Worm (Caenorhabditis elegans) whole organism, L1 larva: ENCODE results near the gene F35D2.6.
A peak's percentile ranks its signal among the peaks of the same experiment; 100 is the strongest.

Experiments used
- C04F5.9 ChIP-seq: sonication (generic microtip); optimal IDR thresholded peaks from 2 replicates; lab custom pipeline; 2016; ENCODE audit warnings: missing genetic modification characterization, missing compliant biosample characterization
- C34B4.2 ChIP-seq: sonication (generic microtip); optimal IDR thresholded peaks from 2 replicates; lab custom pipeline; 2017; ENCODE audit warnings: mild to moderate bottlenecking, missing genetic modification characterization, missing compliant biosample characterization
- aha-1 ChIP-seq: fragments of 150-350 bp; optimal IDR thresholded peaks from 2 replicates; lab custom pipeline; 2014; ENCODE audit warnings: missing biosample characterization, missing genetic modification characterization
- ama-1 ChIP-seq: fragments of 150-350 bp; optimal IDR thresholded peaks from 2 replicates; lab custom pipeline; 2014
- blmp-1 ChIP-seq: fragments of 150-350 bp; optimal IDR thresholded peaks from 2 replicates; lab custom pipeline; 2014; ENCODE audit warnings: missing biosample characterization, missing genetic modification characterization
- ceh-8 ChIP-seq: fragments of 200-800 bp; sonication (Bioruptor generic); optimal IDR thresholded peaks from 2 replicates; lab custom pipeline; 2018; ENCODE audit warnings: mild to moderate bottlenecking, missing genetic modification characterization, moderate library complexity, missing compliant biosample characterization
- ceh-82 ChIP-seq, 3 experiments: fragments of 150-350 bp in 1 of 3; sonication (generic microtip) in 2 of 3; optimal IDR thresholded peaks; 2 replicates each; lab custom pipeline; 2014 to 2017; ENCODE audit warnings: missing biosample characterization in 3 of 3, missing genetic modification characterization in 3 of 3
- ceh-88 ChIP-seq: fragments of 200-800 bp; sonication (Bioruptor generic); IDR thresholded peaks from 2 replicates; pipeline ENCODE4 v1.3.6; 2022; ENCODE audit warnings: missing genetic modification characterization, missing compliant biosample characterization
- ceh-90 ChIP-seq: sonication (generic microtip); optimal IDR thresholded peaks from 2 replicates; lab custom pipeline; 2016; ENCODE audit warnings: missing genetic modification characterization, missing compliant biosample characterization
- ces-1 ChIP-seq: fragments of 150-350 bp; optimal IDR thresholded peaks from 2 replicates; lab custom pipeline; 2014; ENCODE audit warnings: missing biosample characterization, missing genetic modification reagents, missing genetic modification characterization
- dsc-1 ChIP-seq: sonication (generic microtip); optimal IDR thresholded peaks from 2 replicates; lab custom pipeline; 2016; ENCODE audit warnings: mild to moderate bottlenecking, missing genetic modification characterization, missing compliant biosample characterization
- efl-1 ChIP-seq, 4 experiments: fragments of 150-350 bp; optimal IDR thresholded peaks in 3 of 4; peaks in 1 of 4; 1 replicate in 1 of 4; 2 replicates in 3 of 4; lab custom pipeline; 2014; ENCODE audit warnings: missing biosample characterization in 2 of 4, missing genetic modification characterization in 2 of 4, missing genetic modification reagents in 2 of 4
- egl-27 ChIP-seq, 2 experiments: fragments of 150-350 bp in 1 of 2; sonication (generic microtip); optimal IDR thresholded peaks; 3 replicates each; lab custom pipeline; 2017 to 2018; ENCODE audit warnings: missing biosample characterization in 2 of 2, missing genetic modification characterization in 2 of 2, missing genetic modification reagents in 2 of 2
- elt-2 ChIP-seq: sonication (generic microtip); optimal IDR thresholded peaks from 2 replicates; lab custom pipeline; 2016; ENCODE audit warnings: missing genetic modification characterization, mild to moderate bottlenecking, inconsistent platforms, missing compliant biosample characterization, missing genetic modification reagents
- elt-3 ChIP-seq, 6 experiments: fragments of 150-350 bp in 1 of 6; sonication (generic microtip); optimal IDR thresholded peaks; 2 replicates each; lab custom pipeline; 2017 to 2018; ENCODE audit warnings: missing biosample characterization in 6 of 6, missing genetic modification characterization in 6 of 6, inconsistent platforms in 1 of 6
- fkh-10 ChIP-seq: sonication (generic microtip); optimal IDR thresholded peaks from 2 replicates; lab custom pipeline; 2017; ENCODE audit warnings: missing biosample characterization, missing genetic modification reagents, missing genetic modification characterization
- fkh-4 ChIP-seq: sonication (generic microtip); optimal IDR thresholded peaks from 2 replicates; lab custom pipeline; 2016; ENCODE audit warnings: missing compliant biosample characterization, missing genetic modification characterization, borderline replicate concordance
- fkh-8 ChIP-seq: sonication (generic microtip); optimal IDR thresholded peaks from 2 replicates; lab custom pipeline; 2016; ENCODE audit warnings: mild to moderate bottlenecking, missing genetic modification characterization, missing compliant biosample characterization
- fos-1 ChIP-seq: fragments of 150-350 bp; optimal IDR thresholded peaks from 2 replicates; lab custom pipeline; 2014; ENCODE audit warnings: missing biosample characterization, missing genetic modification characterization
- grh-1 ChIP-seq: fragments of 200-800 bp; sonication (Bioruptor generic); IDR thresholded peaks from 2 replicates; pipeline ENCODE4 v1.3.6; 2022; ENCODE audit warnings: missing genetic modification reagents, missing genetic modification characterization, missing compliant biosample characterization
- isw-1 ChIP-seq: fragments of 200-800 bp; sonication (Bioruptor generic); IDR thresholded peaks from 2 replicates; pipeline ENCODE4 v1.3.6; 2022; ENCODE audit warnings: missing genetic modification characterization, missing compliant biosample characterization
- lin-13 ChIP-seq: fragments of 150-350 bp; optimal IDR thresholded peaks from 2 replicates; lab custom pipeline; 2014; ENCODE audit warnings: missing biosample characterization, missing genetic modification reagents, missing genetic modification characterization
- lin-14 ChIP-seq: fragments of 200-800 bp; sonication (Bioruptor generic); optimal IDR thresholded peaks from 2 replicates; lab custom pipeline; 2018; ENCODE audit warnings: mild to moderate bottlenecking, missing genetic modification characterization, moderate library complexity, missing compliant biosample characterization
- lin-35 ChIP-seq, 2 experiments: fragments of 150-350 bp; optimal IDR thresholded peaks; 2 replicates each; lab custom pipeline; 2014; ENCODE audit warnings: missing biosample characterization in 2 of 2, missing genetic modification characterization in 2 of 2, missing genetic modification reagents in 2 of 2
- lin-39 ChIP-seq: fragments of 150-350 bp; optimal IDR thresholded peaks from 2 replicates; lab custom pipeline; 2014; ENCODE audit warnings: missing biosample characterization, missing genetic modification reagents, missing genetic modification characterization
- lsy-2 ChIP-seq, 2 experiments: fragments of 150-350 bp; optimal IDR thresholded peaks; 2 replicates each; lab custom pipeline; 2014; ENCODE audit warnings: missing biosample characterization in 2 of 2, missing genetic modification characterization in 2 of 2
- mdl-1 ChIP-seq, 2 experiments: fragments of 150-350 bp; optimal IDR thresholded peaks; 2 replicates each; lab custom pipeline; 2014 to 2017; ENCODE audit warnings: missing biosample characterization in 2 of 2, missing genetic modification characterization in 2 of 2, inconsistent platforms in 1 of 2
- mef-2 ChIP-seq: fragments of 150-350 bp; optimal IDR thresholded peaks from 2 replicates; lab custom pipeline; 2014; ENCODE audit warnings: missing biosample characterization, missing genetic modification characterization
- mep-1 ChIP-seq: fragments of 150-350 bp; optimal IDR thresholded peaks from 2 replicates; lab custom pipeline; 2014; ENCODE audit warnings: missing biosample characterization, missing genetic modification characterization
- nhr-12 ChIP-seq: sonication (generic microtip); optimal IDR thresholded peaks from 2 replicates; lab custom pipeline; 2017; ENCODE audit warnings: missing biosample characterization, missing genetic modification characterization
- nhr-19 ChIP-seq: fragments of 200-800 bp; sonication (Bioruptor generic); conservative IDR thresholded peaks from 2 replicates; pipeline ENCODE4 v1.3.6; 2022; ENCODE audit warnings: missing genetic modification characterization, missing compliant biosample characterization
- nhr-20 ChIP-seq: sonication (generic microtip); optimal IDR thresholded peaks from 2 replicates; lab custom pipeline; 2016; ENCODE audit warnings: mild to moderate bottlenecking, missing genetic modification characterization, missing compliant biosample characterization
- nhr-237 ChIP-seq: fragments of 150-350 bp; optimal IDR thresholded peaks from 2 replicates; lab custom pipeline; 2014; ENCODE audit warnings: missing biosample characterization, missing genetic modification characterization
- nhr-47 ChIP-seq: sonication (generic microtip); optimal IDR thresholded peaks from 2 replicates; lab custom pipeline; 2016; ENCODE audit warnings: mild to moderate bottlenecking, missing genetic modification characterization, moderate library complexity, missing compliant biosample characterization
- pax-3 ChIP-seq: fragments of 200-800 bp; sonication (Bioruptor generic); optimal IDR thresholded peaks from 2 replicates; lab custom pipeline; 2018; ENCODE audit warnings: mild to moderate bottlenecking, missing genetic modification characterization, moderate library complexity, missing compliant biosample characterization
- rnt-1 ChIP-seq: sonication (generic microtip); optimal IDR thresholded peaks from 2 replicates; lab custom pipeline; 2016; ENCODE audit warnings: mild to moderate bottlenecking, missing genetic modification characterization, moderate library complexity, missing compliant biosample characterization
- snpc-4 ChIP-seq: fragments of 150-350 bp; optimal IDR thresholded peaks from 2 replicates; lab custom pipeline; 2014; ENCODE audit warnings: missing biosample characterization, missing genetic modification characterization
- sox-4 ChIP-seq: sonication (generic microtip); optimal IDR thresholded peaks from 2 replicates; lab custom pipeline; 2016; ENCODE audit warnings: missing genetic modification characterization, missing compliant biosample characterization
- sptf-1 ChIP-seq: fragments of 150-350 bp; optimal IDR thresholded peaks from 2 replicates; lab custom pipeline; 2014; ENCODE audit warnings: missing biosample characterization, missing genetic modification characterization
- sup-37 ChIP-seq: fragments of 200-800 bp; sonication (Bioruptor generic); optimal IDR thresholded peaks from 2 replicates; lab custom pipeline; 2018; ENCODE audit warnings: mild to moderate bottlenecking, missing genetic modification characterization, missing compliant biosample characterization
- tlp-1 ChIP-seq: fragments of 150-350 bp; optimal IDR thresholded peaks from 2 replicates; lab custom pipeline; 2014; ENCODE audit warnings: missing biosample characterization, missing genetic modification characterization
- unc-30 ChIP-seq: sonication (generic microtip); optimal IDR thresholded peaks from 2 replicates; lab custom pipeline; 2017; ENCODE audit warnings: missing biosample characterization, missing genetic modification characterization
- unc-98 ChIP-seq: fragments of 200-800 bp; sonication (Bioruptor generic); IDR thresholded peaks from 2 replicates; pipeline ENCODE4 v1.3.6; 2022; ENCODE audit warnings: missing genetic modification characterization, missing compliant biosample characterization
- vab-15 ChIP-seq: sonication (generic microtip); optimal IDR thresholded peaks from 2 replicates; lab custom pipeline; 2017; ENCODE audit warnings: missing genotype, mild to moderate bottlenecking, missing genetic modification characterization, missing compliant biosample characterization
- xbp-1 ChIP-seq: sonication (generic microtip); optimal IDR thresholded peaks from 2 replicates; lab custom pipeline; 2016; ENCODE audit warnings: missing genetic modification characterization, missing compliant biosample characterization
- ztf-4 ChIP-seq: fragments of 150-350 bp; optimal IDR thresholded peaks from 2 replicates; lab custom pipeline; 2014; ENCODE audit warnings: missing biosample characterization, missing genetic modification characterization

Gene F35D2.6

ce11 chrII:7607953-7608352 is 30.4 kb downstream of the F35D2.6 start, which contains the start of gene lips-17:
lips-17 (plus strand) TSS chrII:7608253.
- TF ChIP-seq nhr-47 (tag; lab: Kevin White, UChicago) (no peak), ama-1 (no peak), nhr-12 (tag; lab: Kevin White, UChicago) (no peak), unc-98 (GFP tag; lab: Robert Waterston, UW) (no peak), elt-3 (tag; optimal IDR thresholded peaks at IDR 0.05; lab: Kevin White, UChicago) (no peak), aha-1 (no peak), ceh-82 (tag; optimal IDR thresholded peaks at IDR 0.05; lab: Kevin White, UChicago) (no peak)

- no peak for TF ChIP-seq ceh-88 (GFP tag; lab: Robert Waterston, UW)
- TF ChIP-seq dsc-1 (tag; lab: Kevin White, UChicago), result peak; percentile 19
- TF ChIP-seq, all 84 proteins: peak for 1
Observed at ce11 chrII:7613241-7613782, 35.8 kb downstream of the F35D2.6 start, which contains the start of the genes oig-4 and R07G3.7. oig-4 (plus strand) TSS chrII:7613541. R07G3.7 (minus strand) TSS chrII:7613732.

DNA sequence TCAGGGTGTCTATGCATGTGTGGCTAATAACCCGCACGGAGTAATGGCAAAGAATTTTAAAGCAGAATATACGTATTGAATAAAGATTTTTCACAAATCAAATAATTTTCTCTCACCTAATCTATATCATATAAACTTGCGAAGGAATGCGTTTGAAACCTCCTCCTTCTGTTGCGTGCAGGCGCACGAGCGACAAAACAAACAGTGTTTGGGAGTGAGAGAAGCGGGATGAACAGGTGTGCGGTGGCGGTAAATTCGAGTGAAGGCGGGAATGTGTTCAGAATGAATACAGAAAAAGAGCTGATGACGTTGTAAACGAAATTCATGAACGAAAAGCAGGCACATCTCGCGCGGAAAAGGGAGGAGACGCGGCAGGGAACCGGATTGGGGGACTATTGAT is 36.8 kb downstream of the F35D2.6 start:
- TF ChIP-seq blmp-1 (tag; lab: Kevin White, UChicago), result peak; percentile 5
- peak; percentile 14 for TF ChIP-seq mep-1 (tag; lab: Kevin White, UChicago)
- peak in 1 of 2 experiments; percentile 8 for TF ChIP-seq lin-35 (GFP tag; optimal IDR thresholded peaks at IDR 0.05; lab: Kevin White, UChicago)
- no peak for TF ChIP-seq rnt-1
- no peak for TF ChIP-seq C04F5.9 (tag; lab: Kevin White, UChicago)
- TF ChIP-seq lin-14 (GFP tag; lab: Kevin White, UChicago), result peak; percentile 38
- TF ChIP-seq fkh-4 (tag; lab: Kevin White, UChicago), result no peak

ce11 chrII:7615318-7615891 is 37.9 kb downstream of the F35D2.6 start:
- TF ChIP-seq snpc-4 (tag; lab: Kevin White, UChicago) (no peak), xbp-1 (tag; lab: Kevin White, UChicago) (no peak), sptf-1 (tag; lab: Kevin White, UChicago) (no peak), lin-39 (tag; lab: Kevin White, UChicago) (no peak), egl-27 (tag; optimal IDR thresholded peaks at IDR 0.05; lab: Kevin White, UChicago) (no peak), ceh-90 (tag; lab: Kevin White, UChicago) (no peak), nhr-237 (no peak), nhr-20 (tag; lab: Kevin White, UChicago) (peak; percentile 35), aha-1 (no peak), fkh-10 (GFP tag; lab: Kevin White, UChicago) (no peak), tlp-1 (tag; lab: Kevin White, UChicago) (no peak), rnt-1 (peak; percentile 16), lsy-2 (tag; optimal IDR thresholded peaks at IDR 0.05; lab: Kevin White, UChicago) (peak; percentile 10 to 48), grh-1 (GFP tag; lab: Robert Waterston, UW) (no peak), ztf-4 (tag; lab: Kevin White, UChicago) (no peak), C34B4.2 (no peak), sup-37 (GFP tag; lab: Kevin White, UChicago) (no peak), mdl-1 (tag; optimal IDR thresholded peaks at IDR 0.05; lab: Kevin White, UChicago) (no peak), mep-1 (tag; lab: Kevin White, UChicago) (peak; percentile 17), elt-2 (no peak), vab-15 (tag; lab: Kevin White, UChicago) (no peak), sox-4 (tag; lab: Kevin White, UChicago) (no peak), unc-30 (tag; lab: Kevin White, UChicago) (no peak), efl-1 (optimal IDR thresholded peaks at IDR 0.05; lab: Kevin White, UChicago) (peak; percentile 30 to 49), efl-1 (GFP tag; optimal IDR thresholded peaks at IDR 0.05 in 1 of 2; lab: Kevin White, UChicago) (peak; percentile 20 to 78), isw-1 (GFP tag; lab: Robert Waterston, UW) (no peak), ceh-8 (no peak), nhr-19 (GFP tag; lab: Robert Waterston, UW) (no peak), pax-3 (tag; lab: Kevin White, UChicago) (no peak), lin-13 (GFP tag; lab: Kevin White, UChicago) (peak; percentile 14), fos-1 (tag; lab: Kevin White, UChicago) (no peak), mef-2 (tag; lab: Kevin White, UChicago) (no peak), fkh-8 (no peak), ces-1 (GFP tag; lab: Kevin White, UChicago) (no peak)
